Worm (Caenorhabditis elegans) whole organism, midembryonic: ENCODE measurements around the gene nas-31.

Experiments used
- T22C8.4 ChIP-seq: fragments of 200-800 bp; sonication (Bioruptor generic); IDR thresholded peaks from 2 replicates; pipeline ENCODE4 v1.3.6; 2022; ENCODE audit warnings: missing genetic modification characterization, missing compliant biosample characterization
- cog-1 ChIP-seq: sonication (generic microtip); optimal IDR thresholded peaks from 2 replicates; lab custom pipeline; 2016; ENCODE audit warnings: missing genetic modification characterization, missing compliant biosample characterization
- flt-1 ChIP-seq: fragments of 200-800 bp; sonication (Bioruptor generic); IDR thresholded peaks from 2 replicates; pipeline ENCODE4 v1.3.6; 2022; ENCODE audit warnings: missing genetic modification characterization, missing compliant biosample characterization
- klf-2 ChIP-seq: fragments of 200-800 bp; sonication (Bioruptor generic); conservative IDR thresholded peaks from 2 replicates; pipeline ENCODE4 v1.3.6; 2022; ENCODE audit warnings: missing genetic modification reagents, missing genetic modification characterization, missing compliant biosample characterization
- med-1 ChIP-seq: sonication (generic microtip); optimal IDR thresholded peaks from 2 replicates; lab custom pipeline; 2017; ENCODE audit warnings: missing genetic modification characterization, mild to moderate bottlenecking, missing compliant biosample characterization, antibody characterized with exemption, missing genetic modification reagents; ENCODE audit not compliant: insufficient read depth
- ref-1 ChIP-seq: fragments of 200-800 bp; sonication (Bioruptor generic); conservative IDR thresholded peaks from 2 replicates; pipeline ENCODE4 v1.3.6; 2022; ENCODE audit warnings: missing genetic modification reagents, missing genetic modification characterization, missing compliant biosample characterization
- tab-1 ChIP-seq: fragments of 200-800 bp; sonication (Bioruptor generic); IDR thresholded peaks from 2 replicates; pipeline ENCODE4 v1.3.6; 2022; ENCODE audit warnings: missing genetic modification characterization, missing compliant biosample characterization
- ztf-23 ChIP-seq: fragments of 200-800 bp; sonication (Bioruptor generic); IDR thresholded peaks from 2 replicates; pipeline ENCODE4 v1.3.6; 2022; ENCODE audit warnings: missing genetic modification reagents, missing genetic modification characterization, missing compliant biosample characterization
- ztf-29 ChIP-seq: fragments of 200-800 bp; sonication (Bioruptor generic); IDR thresholded peaks from 2 replicates; pipeline ENCODE4 v1.3.6; 2022; ENCODE audit warnings: missing genetic modification reagents, missing genetic modification characterization, missing compliant biosample characterization

Gene nas-31

ce11 chrV:10929511-10929910, 7.9 kb upstream of the nas-31 start, which contains the start of gene F58B4.3:
TSS of gene F58B4.3 (plus strand) at chrV:10929811.
- TF ChIP-seq T22C8.4 = no peak

ce11 chrV:10925658-10926057, 4.0 kb upstream of the nas-31 start:
- TF ChIP-seq tab-1 (GFP tag; lab: Robert Waterston, UW) (no peak), ztf-23 (GFP tag; lab: Robert Waterston, UW) (no peak), cog-1 (tag; lab: Kevin White, UChicago) (no peak), ref-1 (no peak), klf-2 (GFP tag; lab: Robert Waterston, UW) (no peak), flt-1 (GFP tag; lab: Robert Waterston, UW) (no peak), ztf-29 (GFP tag; lab: Robert Waterston, UW) (no peak), T22C8.4 (no peak), med-1 (GFP tag; lab: Kevin White, UChicago) (no peak)

ce11 chrV:10924731-10925130, 3.1 kb upstream of the nas-31 start, which contains the start of gene F58B4.6:
TSS of gene F58B4.6 (plus strand) at chrV:10925031.
- TF ChIP-seq ztf-23 (GFP tag; lab: Robert Waterston, UW) (no peak), ztf-29 (GFP tag; lab: Robert Waterston, UW) (no peak), flt-1 (GFP tag; lab: Robert Waterston, UW) (no peak), med-1 (GFP tag; lab: Kevin White, UChicago) (no peak), klf-2 (GFP tag; lab: Robert Waterston, UW) (no peak), T22C8.4 (no peak), cog-1 (tag; lab: Kevin White, UChicago) (no peak), tab-1 (GFP tag; lab: Robert Waterston, UW) (no peak), ref-1 (no peak)

DNA sequence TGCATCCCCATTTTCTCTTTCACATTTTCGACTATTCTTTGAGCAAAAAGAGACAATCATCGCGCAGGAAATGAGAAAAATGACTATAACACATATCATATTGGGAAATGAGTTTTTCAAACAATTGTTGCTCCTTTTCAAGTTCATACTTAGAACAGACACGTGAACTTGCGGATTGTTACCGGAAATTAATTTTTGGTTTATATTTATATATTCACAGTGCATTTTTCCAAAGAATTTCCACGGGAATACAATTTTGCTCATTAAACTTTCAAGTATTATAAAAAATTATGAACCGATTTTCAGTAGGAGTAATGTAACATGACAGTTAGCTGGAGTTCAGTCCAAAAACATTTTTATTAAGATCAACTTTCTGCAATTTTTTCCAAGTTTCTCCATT, 1.6 kb upstream of the nas-31 start, which contains the start of gene F58B4.7:
Gene F58B4.7, minus strand, starts transcription at position 101 of the 400 bp plus-strand sequence.
- TF ChIP-seq flt-1 (GFP tag; lab: Robert Waterston, UW) (no peak), klf-2 (GFP tag; lab: Robert Waterston, UW) (no peak), ref-1 (no peak), tab-1 (GFP tag; lab: Robert Waterston, UW) (no peak), T22C8.4 (no peak), cog-1 (tag; lab: Kevin White, UChicago) (no peak), ztf-23 (GFP tag; lab: Robert Waterston, UW) (no peak), ztf-29 (GFP tag; lab: Robert Waterston, UW) (no peak), med-1 (GFP tag; lab: Kevin White, UChicago) (no peak)

ce11 chrV:10918373-10918772, 3.3 kb downstream of the nas-31 start, which contains the start of gene F58B4.2:
TSS of gene F58B4.2 (minus strand) at chrV:10918473.
- TF ChIP-seq klf-2 (GFP tag; lab: Robert Waterston, UW) (no peak), flt-1 (GFP tag; lab: Robert Waterston, UW) (no peak), T22C8.4 (no peak), ztf-23 (GFP tag; lab: Robert Waterston, UW) (no peak), ztf-29 (GFP tag; lab: Robert Waterston, UW) (no peak), med-1 (GFP tag; lab: Kevin White, UChicago) (no peak), ref-1 (no peak), tab-1 (GFP tag; lab: Robert Waterston, UW) (no peak), cog-1 (tag; lab: Kevin White, UChicago) (no peak)

ce11 chrV:10915922-10916321, 5.7 kb downstream of the nas-31 start:
- TF ChIP-seq ref-1 = no peak
- TF ChIP-seq ztf-23 (GFP tag; lab: Robert Waterston, UW) = no peak
- no peak for TF ChIP-seq klf-2 (GFP tag; lab: Robert Waterston, UW)
- TF ChIP-seq cog-1 (tag; lab: Kevin White, UChicago) = no peak
- TF ChIP-seq med-1 (GFP tag; lab: Kevin White, UChicago) = no peak
- no peak for TF ChIP-seq tab-1 (GFP tag; lab: Robert Waterston, UW)
- no peak for TF ChIP-seq T22C8.4
- TF ChIP-seq flt-1 (GFP tag; lab: Robert Waterston, UW) = no peak
- no peak for TF ChIP-seq ztf-29 (GFP tag; lab: Robert Waterston, UW)

ce11 chrV:10909959-10910358, 11.7 kb downstream of the nas-31 start:
- TF ChIP-seq cog-1 (tag; lab: Kevin White, UChicago) (no peak), tab-1 (GFP tag; lab: Robert Waterston, UW) (no peak), klf-2 (GFP tag; lab: Robert Waterston, UW) (no peak), ztf-29 (GFP tag; lab: Robert Waterston, UW) (no peak)

ce11 chrV:10909071-10909470, 12.6 kb downstream of the nas-31 start, which contains the start of gene zzz-1:
TSS of gene zzz-1 (minus strand) at chrV:10909171.
- TF ChIP-seq T22C8.4 (no peak), klf-2 (GFP tag; lab: Robert Waterston, UW) (no peak), cog-1 (tag; lab: Kevin White, UChicago) (no peak), ztf-29 (GFP tag; lab: Robert Waterston, UW) (no peak), med-1 (GFP tag; lab: Kevin White, UChicago) (no peak), tab-1 (GFP tag; lab: Robert Waterston, UW) (no peak), flt-1 (GFP tag; lab: Robert Waterston, UW) (no peak)

DNA sequence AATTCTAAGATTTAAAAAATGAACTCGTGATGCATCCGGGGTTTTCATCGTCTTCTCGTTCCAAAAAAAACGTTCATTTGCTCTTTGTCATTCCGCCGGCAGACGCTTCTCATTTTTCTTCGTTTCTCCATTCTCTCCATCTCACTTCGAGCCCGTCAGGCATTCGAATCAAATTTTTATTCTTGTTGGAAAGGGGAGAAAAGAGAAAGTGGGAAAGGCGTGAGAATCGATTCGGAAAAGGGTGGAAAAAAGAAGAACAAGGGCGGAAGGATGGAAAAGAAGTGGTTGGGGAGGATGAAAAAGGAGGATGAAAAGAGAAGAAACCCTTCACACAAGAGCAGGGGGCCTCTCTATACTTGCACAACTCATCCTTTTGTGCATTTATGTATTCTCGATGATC, 16.9 kb downstream of the nas-31 start:
- no peak for TF ChIP-seq med-1 (GFP tag; lab: Kevin White, UChicago)
- no peak for TF ChIP-seq cog-1 (tag; lab: Kevin White, UChicago)
- no peak for TF ChIP-seq ref-1
- no peak for TF ChIP-seq flt-1 (GFP tag; lab: Robert Waterston, UW)
- no peak for TF ChIP-seq tab-1 (GFP tag; lab: Robert Waterston, UW)
- TF ChIP-seq T22C8.4 = no peak
- TF ChIP-seq klf-2 (GFP tag; lab: Robert Waterston, UW) = no peak
- TF ChIP-seq ztf-29 (GFP tag; lab: Robert Waterston, UW) = no peak
- TF ChIP-seq ztf-23 (GFP tag; lab: Robert Waterston, UW) = no peak

- no peak for TF ChIP-seq med-1 (GFP tag; lab: Kevin White, UChicago)
- TF ChIP-seq klf-2 (GFP tag; lab: Robert Waterston, UW) = no peak
- no peak for TF ChIP-seq cog-1 (tag; lab: Kevin White, UChicago)
- no peak for TF ChIP-seq T22C8.4
- no peak for TF ChIP-seq flt-1 (GFP tag; lab: Robert Waterston, UW)
- TF ChIP-seq ztf-29 (GFP tag; lab: Robert Waterston, UW) = no peak
- no peak for TF ChIP-seq ztf-23 (GFP tag; lab: Robert Waterston, UW)
- no peak for TF ChIP-seq ref-1
- no peak for TF ChIP-seq tab-1 (GFP tag; lab: Robert Waterston, UW)
These were observed 17.9 kb downstream of the nas-31 start, which contains the start of gene F32D8.15 for ce11 chrV:10903748-10904147. TSS of gene F32D8.15 (plus strand) at chrV:10904048.
